Fruit fly (Drosophila melanogaster) whole organism, embryonic: ENCODE measurements around the gene sti.

Source experiments
- Atf6 ChIP-seq: fragments of 200-800 bp; sonication (Bioruptor generic); IDR thresholded peaks from 2 replicates; pipeline ENCODE4 v1.3.6; 2022; ENCODE audit warnings: missing biosample characterization, missing genetic modification characterization
- CG12391 ChIP-seq: fragments of 200-800 bp; sonication (Bioruptor generic); optimal IDR thresholded peaks from 3 replicates; lab custom pipeline; 2018; ENCODE audit warnings: missing biosample characterization, mild to moderate bottlenecking, missing genetic modification characterization, moderate library complexity
- CG13624 ChIP-seq: fragments of 200-800 bp; sonication (Bioruptor generic); optimal IDR thresholded peaks from 2 replicates; lab custom pipeline; 2016; ENCODE audit warnings: missing biosample characterization, missing genetic modification characterization
- CG13775 ChIP-seq: fragments of 200-800 bp; sonication (Bioruptor generic); optimal IDR thresholded peaks from 3 replicates; lab custom pipeline; 2017; ENCODE audit warnings: missing biosample characterization, mild to moderate bottlenecking, missing genetic modification characterization
- CG15073 ChIP-seq: fragments of 200-800 bp; sonication (Bioruptor generic); optimal IDR thresholded peaks from 2 replicates; lab custom pipeline; 2016; ENCODE audit warnings: missing biosample characterization, missing genetic modification characterization
- CG17361 ChIP-seq: fragments of 200-800 bp; sonication (Bioruptor generic); IDR thresholded peaks from 3 replicates; pipeline ENCODE4 v1.3.6; 2022; ENCODE audit warnings: missing biosample characterization, missing genetic modification characterization
- CG17912 ChIP-seq: fragments of 200-800 bp; sonication (Bioruptor generic); optimal IDR thresholded peaks from 2 replicates; lab custom pipeline; 2018; ENCODE audit warnings: missing biosample characterization, mild to moderate bottlenecking, missing genetic modification characterization
- CG2889 ChIP-seq: fragments of 200-800 bp; sonication (Bioruptor generic); IDR thresholded peaks from 3 replicates; pipeline ENCODE4 v1.3.6; 2022; ENCODE audit warnings: missing biosample characterization, missing genetic modification characterization
- CG30020 ChIP-seq: fragments of 200-800 bp; optimal IDR thresholded peaks from 2 replicates; lab custom pipeline; 2019; ENCODE audit warnings: missing biosample characterization, mild to moderate bottlenecking, missing genetic modification characterization, moderate library complexity
- CG30403 ChIP-seq: fragments of 200-800 bp; sonication (Bioruptor generic); optimal IDR thresholded peaks from 3 replicates; lab custom pipeline; 2016; ENCODE audit warnings: missing biosample characterization, missing genetic modification characterization
- CG31365 ChIP-seq: fragments of 200-800 bp; sonication (Bioruptor generic); optimal IDR thresholded peaks from 2 replicates; lab custom pipeline; 2018; ENCODE audit warnings: missing biosample characterization, mild to moderate bottlenecking, missing genetic modification characterization
- CG4282 ChIP-seq: fragments of 200-800 bp; sonication (Bioruptor generic); optimal IDR thresholded peaks from 2 replicates; lab custom pipeline; 2016; ENCODE audit warnings: missing biosample characterization, missing genetic modification characterization
- CG4424 ChIP-seq: fragments of 200-800 bp; sonication (Bioruptor generic); optimal IDR thresholded peaks from 3 replicates; lab custom pipeline; 2016; ENCODE audit warnings: missing biosample characterization, missing genetic modification characterization
- CG5245 ChIP-seq: fragments of 200-800 bp; sonication (Bioruptor generic); optimal IDR thresholded peaks from 3 replicates; lab custom pipeline; 2016; ENCODE audit warnings: missing biosample characterization, missing genetic modification characterization
- CG8290 ChIP-seq, 3 experiments: fragments of 200-800 bp; sonication (Bioruptor generic); optimal IDR thresholded peaks; 2 replicates each; lab custom pipeline; 2016 to 2019; ENCODE audit warnings: missing biosample characterization in 3 of 3, missing genetic modification characterization in 3 of 3, mild to moderate bottlenecking in 2 of 3, moderate library complexity in 1 of 3
- CG8359 ChIP-seq: fragments of 200-800 bp; sonication (Bioruptor generic); optimal IDR thresholded peaks from 2 replicates; lab custom pipeline; 2017; ENCODE audit warnings: missing biosample characterization, mild to moderate bottlenecking, missing genetic modification characterization, borderline replicate concordance
- CG9609 ChIP-seq: fragments of 200-800 bp; sonication (Bioruptor generic); optimal IDR thresholded peaks from 3 replicates; lab custom pipeline; 2016; ENCODE audit warnings: missing biosample characterization, missing genetic modification characterization
- CoRest ChIP-seq: fragments of 200-800 bp; sonication (Bioruptor generic); optimal IDR thresholded peaks from 3 replicates; lab custom pipeline; 2018; ENCODE audit warnings: missing biosample characterization, mild to moderate bottlenecking, missing genetic modification characterization, moderate library complexity
- Doc3 ChIP-seq: fragments of 200-800 bp; sonication (Bioruptor generic); IDR thresholded peaks from 3 replicates; pipeline ENCODE4 v1.3.6; 2022; ENCODE audit warnings: missing biosample characterization, missing genetic modification characterization; ENCODE audit not compliant: partially characterized antibody
- Ets97D ChIP-seq: fragments of 200-800 bp; sonication (Bioruptor generic); optimal IDR thresholded peaks from 3 replicates; lab custom pipeline; 2016; ENCODE audit warnings: missing biosample characterization, missing genetic modification characterization
- GATAe ChIP-seq: fragments of 200-800 bp; sonication (Bioruptor generic); conservative IDR thresholded peaks from 2 replicates; pipeline ENCODE4 v1.3.6; 2022; ENCODE audit warnings: missing biosample characterization, missing genetic modification characterization
- Max ChIP-seq: fragments of 200-800 bp; sonication (Bioruptor generic); optimal IDR thresholded peaks from 2 replicates; lab custom pipeline; 2016; ENCODE audit warnings: missing biosample characterization, mild to moderate bottlenecking, missing genetic modification characterization
- Med ChIP-seq: fragments of 200-800 bp; sonication (Bioruptor generic); peaks from one replicate; lab custom pipeline; 2016; ENCODE audit warnings: missing biosample characterization, missing genetic modification characterization, mild to moderate bottlenecking, inconsistent platforms, moderate library complexity
- Mes4 ChIP-seq: fragments of 200-800 bp; sonication (Bioruptor generic); optimal IDR thresholded peaks from 2 replicates; lab custom pipeline; 2016; ENCODE audit warnings: missing biosample characterization, missing genetic modification characterization
- NC2α ChIP-seq: fragments of 200-800 bp; sonication (Bioruptor generic); optimal IDR thresholded peaks from 2 replicates; lab custom pipeline; 2016; ENCODE audit warnings: missing biosample characterization, missing genetic modification characterization
- NfI ChIP-seq: fragments of 200-800 bp; sonication (Bioruptor generic); optimal IDR thresholded peaks from 3 replicates; lab custom pipeline; 2018; ENCODE audit warnings: missing biosample characterization, mild to moderate bottlenecking, missing genetic modification characterization, moderate library complexity
- Sry-β ChIP-seq: fragments of 200-800 bp; sonication (Bioruptor generic); optimal IDR thresholded peaks from 2 replicates; lab custom pipeline; 2018; ENCODE audit warnings: missing biosample characterization, mild to moderate bottlenecking, missing genetic modification characterization, moderate library complexity
- Stat92E ChIP-seq, 3 experiments: fragments of >200 bp in 2 of 3; fragments of 200-800 bp in 1 of 3; sonication (Bioruptor generic) in 1 of 3; optimal IDR thresholded peaks; 2 replicates each; lab custom pipeline; 2017 to 2019; ENCODE audit warnings: missing biosample characterization in 3 of 3, missing genetic modification characterization in 3 of 3, mild to moderate bottlenecking in 1 of 3, moderate library complexity in 1 of 3
- Vsx1 ChIP-seq: fragments of 200-800 bp; sonication (Bioruptor generic); optimal IDR thresholded peaks from 2 replicates; lab custom pipeline; 2017; ENCODE audit warnings: missing biosample characterization, mild to moderate bottlenecking, missing genetic modification characterization, missing genetic modification reagents
- ap ChIP-seq: fragments of 200-800 bp; sonication (Bioruptor generic); IDR thresholded peaks from 2 replicates; pipeline ENCODE4 v1.3.6; 2022; ENCODE audit warnings: missing biosample characterization, missing genetic modification characterization
- btn ChIP-seq: fragments of 200-800 bp; sonication (Bioruptor generic); optimal IDR thresholded peaks from 2 replicates; lab custom pipeline; 2016; ENCODE audit warnings: missing biosample characterization, missing genetic modification characterization
- cg ChIP-seq: fragments of 200-800 bp; sonication (Bioruptor generic); optimal IDR thresholded peaks from 3 replicates; lab custom pipeline; 2019; ENCODE audit warnings: missing biosample characterization, mild to moderate bottlenecking, missing genetic modification characterization, moderate library complexity
- esg ChIP-seq: fragments of 200-800 bp; sonication (Bioruptor generic); conservative IDR thresholded peaks from 2 replicates; pipeline ENCODE4 v1.3.6; 2022; ENCODE audit warnings: missing biosample characterization, missing genetic modification characterization
- hb ChIP-seq: fragments of 200-800 bp; sonication (Bioruptor generic); IDR thresholded peaks from 3 replicates; pipeline ENCODE4 v1.3.6; 2022; ENCODE audit warnings: missing biosample characterization, missing genetic modification characterization; ENCODE audit not compliant: partially characterized antibody
- kah ChIP-seq: fragments of 200-800 bp; sonication (Bioruptor generic); optimal IDR thresholded peaks from 2 replicates; lab custom pipeline; 2018; ENCODE audit warnings: missing biosample characterization, mild to moderate bottlenecking, missing genetic modification characterization
- klu ChIP-seq: fragments of 200-800 bp; sonication (Bioruptor generic); IDR thresholded peaks from 2 replicates; pipeline ENCODE4 v1.3.6; 2022; ENCODE audit warnings: missing biosample characterization, missing genetic modification characterization
- knrl ChIP-seq: fragments of 200-800 bp; sonication (Bioruptor generic); IDR thresholded peaks from 3 replicates; pipeline ENCODE4 v1.3.6; 2022; ENCODE audit warnings: missing biosample characterization, missing genetic modification characterization; ENCODE audit not compliant: partially characterized antibody
- mirr ChIP-seq: fragments of 200-800 bp; sonication (Bioruptor generic); optimal IDR thresholded peaks from 3 replicates; lab custom pipeline; 2018; ENCODE audit warnings: missing biosample characterization, mild to moderate bottlenecking, missing genetic modification characterization
- nmo ChIP-seq: fragments of 200-800 bp; sonication (Bioruptor generic); optimal IDR thresholded peaks from 2 replicates; lab custom pipeline; 2018; ENCODE audit warnings: missing biosample characterization, mild to moderate bottlenecking, missing genetic modification characterization, moderate library complexity
- otp ChIP-seq: fragments of 200-800 bp; sonication (Bioruptor generic); IDR thresholded peaks from 3 replicates; pipeline ENCODE4, ENCODE4 v1.3.6; 2022; ENCODE audit warnings: missing biosample characterization, missing genetic modification characterization
- peb ChIP-seq: fragments of 200-800 bp; sonication (Bioruptor generic); IDR thresholded peaks from 2 replicates; pipeline ENCODE4 v1.3.6; 2022; ENCODE audit warnings: missing biosample characterization, missing genetic modification characterization
- pum ChIP-seq: fragments of 200-800 bp; sonication (Bioruptor generic); optimal IDR thresholded peaks from 2 replicates; lab custom pipeline; 2016; ENCODE audit warnings: missing biosample characterization, missing genetic modification characterization
- run ChIP-seq: fragments of 200-800 bp; sonication (Bioruptor generic); optimal IDR thresholded peaks from 3 replicates; lab custom pipeline; 2018; ENCODE audit warnings: missing biosample characterization, mild to moderate bottlenecking, missing genetic modification characterization
- stwl ChIP-seq: fragments of 200-800 bp; sonication (Bioruptor generic); optimal IDR thresholded peaks from 3 replicates; lab custom pipeline; 2018; ENCODE audit warnings: missing biosample characterization, mild to moderate bottlenecking, missing genetic modification characterization, moderate library complexity
- tio ChIP-seq: fragments of 200-800 bp; sonication (Bioruptor generic); optimal IDR thresholded peaks from 2 replicates; lab custom pipeline; 2017; ENCODE audit warnings: missing biosample characterization, missing genetic modification characterization, inconsistent platforms
- tll ChIP-seq, 2 experiments: fragments of 200-800 bp in 1 of 2; fragments of >200 bp in 1 of 2; sonication (Bioruptor generic) in 1 of 2; optimal IDR thresholded peaks; 2 replicates each; lab custom pipeline; 2017 to 2019; ENCODE audit warnings: missing biosample characterization in 2 of 2, missing genetic modification characterization in 2 of 2, mild to moderate bottlenecking in 1 of 2, moderate library complexity in 1 of 2
- twi ChIP-seq: fragments of 200-800 bp; optimal IDR thresholded peaks from 2 replicates; lab custom pipeline; 2019; ENCODE audit warnings: missing biosample characterization, mild to moderate bottlenecking, missing genetic modification characterization, moderate library complexity
- tx ChIP-seq: fragments of 200-800 bp; sonication (Bioruptor generic); optimal IDR thresholded peaks from 2 replicates; lab custom pipeline; 2016; ENCODE audit warnings: missing biosample characterization, missing genetic modification characterization
- yki ChIP-seq: fragments of >200 bp; optimal IDR thresholded peaks from 3 replicates; lab custom pipeline; 2018
- zf30C ChIP-seq: fragments of 200-800 bp; sonication (Bioruptor generic); optimal IDR thresholded peaks from 3 replicates; lab custom pipeline; 2018; ENCODE audit warnings: missing biosample characterization, mild to moderate bottlenecking, missing genetic modification characterization

Gene sti

DNA sequence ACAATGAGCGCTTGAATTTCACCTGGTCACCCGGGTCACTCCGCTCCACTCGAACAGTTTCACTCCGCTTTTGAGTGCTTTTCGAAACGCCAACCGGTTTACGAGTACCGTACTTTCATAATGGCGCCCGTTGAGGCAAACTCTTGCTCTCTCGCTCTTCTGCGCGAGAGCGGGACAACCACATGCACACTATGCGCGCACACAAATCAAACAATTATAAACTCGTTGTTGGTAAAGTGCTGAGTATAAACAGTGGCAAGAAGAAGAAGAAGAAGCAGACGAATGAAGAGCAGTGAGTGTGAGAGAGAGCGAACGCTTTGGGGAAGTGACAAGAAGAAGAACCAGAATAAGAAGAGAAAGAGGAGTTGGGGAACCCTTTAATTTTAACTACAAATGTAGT is 46.6 kb downstream of the sti start, which contains the start of gene eyg (continued):
- TF ChIP-seq Vsx1 (GFP tag; lab: Kevin White, UChicago) (peak; percentile 64), GATAe (GFP tag; lab: Robert Waterston, UW) (peak; percentile 26; the same call in 1 of the 2 replicates), pum (GFP tag; lab: Kevin White, UChicago) (no peak), ap (GFP tag; lab: Robert Waterston, UW) (no peak), knrl (GFP tag; lab: Robert Waterston, UW) (peak; percentile 49; the same call in 1 of the 3 replicates), CG13624 (GFP tag; lab: Kevin White, UChicago) (peak; percentile 4), CG17912 (GFP tag; lab: Kevin White, UChicago) (peak; percentile 77), Stat92E (GFP tag; optimal IDR thresholded peaks at IDR 0.05; lab: Kevin White, UChicago) (peak in 1 of 3 experiments; percentile 76), Mes4 (GFP tag; lab: Kevin White, UChicago) (peak; percentile 44), CG8290 (GFP tag; optimal IDR thresholded peaks at IDR 0.05; lab: Kevin White, UChicago) (peak; percentile 63), CG8290 (tag; optimal IDR thresholded peaks at IDR 0.05; lab: Kevin White, UChicago) (no peak), CG13775 (GFP tag; lab: Kevin White, UChicago) (peak; percentile 28), NfI (peak; percentile 47), peb (GFP tag; lab: Robert Waterston, UW) (no peak), zf30C (GFP tag; lab: Kevin White, UChicago) (peak; percentile 40), CG12391 (tag; lab: Kevin White, UChicago) (peak; percentile 4), Ets97D (peak; percentile 12), Med (GFP tag; lab: Kevin White, UChicago) (peak; percentile 94), NC2α (GFP tag; lab: Kevin White, UChicago) (peak; percentile 31), CG15073 (no peak), CG9609 (GFP tag; lab: Kevin White, UChicago) (no peak), tio (no peak), CG4424 (no peak), btn (GFP tag; lab: Kevin White, UChicago) (no peak), klu (GFP tag; lab: Robert Waterston, UW) (no peak), twi (tag; lab: Kevin White, UChicago) (peak; percentile 9), CG30403 (GFP tag; lab: Kevin White, UChicago) (no peak), stwl (tag; lab: Kevin White, UChicago) (no peak), CG31365 (no peak), CoRest (peak; percentile 86), mirr (peak; percentile 61), run (tag; lab: Kevin White, UChicago) (no peak), Atf6 (GFP tag; lab: Robert Waterston, UW) (no peak; the same call in 1 of the 2 replicates), esg (GFP tag; lab: Robert Waterston, UW) (no peak), CG2889 (GFP tag; lab: Robert Waterston, UW) (no peak), CG30020 (tag; lab: Kevin White, UChicago) (no peak), Sry-β (GFP tag; lab: Kevin White, UChicago) (no peak), hb (GFP tag; lab: Robert Waterston, UW) (no peak), otp (0 out of 3 replicates have a peak, but pooled peaks have one; percentile 70), yki (lab: Kevin White, UChicago) (no peak), CG5245 (GFP tag; lab: Kevin White, UChicago) (no peak), tll (GFP tag; optimal IDR thresholded peaks at IDR 0.05; lab: Kevin White, UChicago) (peak in 1 of 2 experiments; percentile 36), Max (GFP tag; lab: Kevin White, UChicago) (no peak), CG17361 (GFP tag; lab: Robert Waterston, UW) (no peak), kah (GFP tag; lab: Kevin White, UChicago) (peak; percentile 8), cg (GFP tag; lab: Kevin White, UChicago) (peak; percentile 86), Doc3 (GFP tag; lab: Robert Waterston, UW) (no peak), CG4282 (GFP tag; lab: Kevin White, UChicago) (no peak), nmo (GFP tag; lab: Kevin White, UChicago) (peak; percentile 50), CG8359 (GFP tag; lab: Kevin White, UChicago) (no peak), tx (GFP tag; lab: Kevin White, UChicago) (peak; percentile 18)
